Fruit fly (Drosophila melanogaster) whole organism, embryonic: Measurements from ENCODE around the gene Snx27.

Source experiments
- Awh ChIP-seq: fragments of 200-800 bp; sonication (Bioruptor generic); IDR thresholded peaks from 2 replicates; pipeline ENCODE4, ENCODE4 v1.3.6; 2022; ENCODE audit warnings: missing biosample characterization, missing genetic modification characterization
- CG10267 ChIP-seq: fragments of 200-800 bp; sonication (Bioruptor generic); optimal IDR thresholded peaks from 2 replicates; lab custom pipeline; 2018; ENCODE audit warnings: missing biosample characterization, mild to moderate bottlenecking, missing genetic modification characterization, moderate library complexity
- CG10543 ChIP-seq: fragments of 200-800 bp; sonication (Bioruptor generic); optimal IDR thresholded peaks from 3 replicates; lab custom pipeline; 2017; ENCODE audit warnings: missing biosample characterization, mild to moderate bottlenecking, missing genetic modification characterization, moderate library complexity
- CG11504 ChIP-seq: fragments of 200-800 bp; sonication (Bioruptor generic); optimal IDR thresholded peaks from 3 replicates; lab custom pipeline; 2019; ENCODE audit warnings: missing biosample characterization, mild to moderate bottlenecking, missing genetic modification characterization, moderate library complexity
- CG12391 ChIP-seq: fragments of 200-800 bp; sonication (Bioruptor generic); optimal IDR thresholded peaks from 3 replicates; lab custom pipeline; 2018; ENCODE audit warnings: missing biosample characterization, mild to moderate bottlenecking, missing genetic modification characterization, moderate library complexity
- CG14050 ChIP-seq: fragments of 200-800 bp; sonication (Bioruptor generic); IDR thresholded peaks from 3 replicates; pipeline ENCODE4 v1.3.6; 2022; ENCODE audit warnings: missing biosample characterization, missing genetic modification characterization
- CG14965 ChIP-seq: fragments of 200-800 bp; sonication (Bioruptor generic); optimal IDR thresholded peaks from 2 replicates; lab custom pipeline; 2016; ENCODE audit warnings: missing biosample characterization, missing genetic modification characterization, borderline replicate concordance
- CG1603 ChIP-seq: fragments of 200-800 bp; sonication (Bioruptor generic); optimal IDR thresholded peaks from 2 replicates; lab custom pipeline; 2019; ENCODE audit warnings: missing biosample characterization, mild to moderate bottlenecking, missing genetic modification characterization, moderate library complexity
- CG17385 ChIP-seq: fragments of 200-800 bp; sonication (Bioruptor generic); optimal IDR thresholded peaks from 3 replicates; lab custom pipeline; 2018; ENCODE audit warnings: missing biosample characterization, mild to moderate bottlenecking, missing genetic modification characterization
- CG17568 ChIP-seq: fragments of 200-800 bp; sonication (Bioruptor generic); optimal IDR thresholded peaks from 2 replicates; lab custom pipeline; 2018; ENCODE audit warnings: missing biosample characterization, mild to moderate bottlenecking, missing genetic modification characterization, moderate library complexity
- CG2712 ChIP-seq: fragments of 200-800 bp; optimal IDR thresholded peaks from 3 replicates; lab custom pipeline; 2019; ENCODE audit warnings: missing biosample characterization, mild to moderate bottlenecking, missing genetic modification characterization, moderate library complexity
- CG31224 ChIP-seq: fragments of 200-800 bp; sonication (Bioruptor generic); IDR thresholded peaks from 2 replicates; pipeline ENCODE4 v1.3.6; 2022; ENCODE audit warnings: missing biosample characterization, missing genetic modification characterization
- CG31365 ChIP-seq: fragments of 200-800 bp; sonication (Bioruptor generic); optimal IDR thresholded peaks from 2 replicates; lab custom pipeline; 2018; ENCODE audit warnings: missing biosample characterization, mild to moderate bottlenecking, missing genetic modification characterization
- CG3163 ChIP-seq: fragments of 200-800 bp; sonication (Bioruptor generic); optimal IDR thresholded peaks from 3 replicates; lab custom pipeline; 2016; ENCODE audit warnings: missing biosample characterization, missing genetic modification characterization
- CG34376 ChIP-seq: fragments of 200-800 bp; sonication (Bioruptor generic); optimal IDR thresholded peaks from 2 replicates; lab custom pipeline; 2018; ENCODE audit warnings: missing biosample characterization, mild to moderate bottlenecking, missing genetic modification characterization
- CG4707 ChIP-seq: fragments of 200-800 bp; sonication (Bioruptor generic); optimal IDR thresholded peaks from 2 replicates; lab custom pipeline; 2018; ENCODE audit warnings: missing biosample characterization, mild to moderate bottlenecking, missing genetic modification characterization, moderate library complexity
- CG6254 ChIP-seq: fragments of 200-800 bp; sonication (Bioruptor generic); optimal IDR thresholded peaks from 3 replicates; lab custom pipeline; 2017; ENCODE audit warnings: mild to moderate bottlenecking, missing biosample characterization, missing genetic modification reagents, missing genetic modification characterization
- CG6272 ChIP-seq: fragments of 200-800 bp; sonication (Bioruptor generic); IDR thresholded peaks from 2 replicates; pipeline ENCODE4 v1.3.6; 2022; ENCODE audit warnings: missing biosample characterization, missing genetic modification characterization
- CG6683 ChIP-seq: fragments of 200-800 bp; sonication (Bioruptor generic); optimal IDR thresholded peaks from 2 replicates; lab custom pipeline; 2017; ENCODE audit warnings: missing biosample characterization, mild to moderate bottlenecking, missing genetic modification characterization, missing genetic modification reagents
- CG7271 ChIP-seq: fragments of 200-800 bp; sonication (Bioruptor generic); optimal IDR thresholded peaks from 2 replicates; lab custom pipeline; 2018; ENCODE audit warnings: missing biosample characterization, mild to moderate bottlenecking, missing genetic modification characterization, moderate library complexity
- CG9797 ChIP-seq: fragments of 200-800 bp; sonication (Bioruptor generic); optimal IDR thresholded peaks from 3 replicates; lab custom pipeline; 2018; ENCODE audit warnings: missing biosample characterization, mild to moderate bottlenecking, missing genetic modification characterization
- D19A ChIP-seq: fragments of 200-800 bp; optimal IDR thresholded peaks from 3 replicates; lab custom pipeline; 2019; ENCODE audit warnings: missing biosample characterization, mild to moderate bottlenecking, missing genetic modification characterization, moderate library complexity
- Dfd ChIP-seq, 2 experiments: fragments of >200 bp; optimal IDR thresholded peaks; 2 replicates each; lab custom pipeline; 2017; ENCODE audit warnings: missing biosample characterization in 2 of 2, missing genetic modification characterization in 2 of 2
- Ets65A ChIP-seq: fragments of 200-800 bp; sonication (Bioruptor generic); peaks from one replicate; lab custom pipeline; 2016; ENCODE audit warnings: missing biosample characterization, missing genetic modification characterization
- Fer2 ChIP-seq: fragments of 200-800 bp; sonication (Bioruptor generic); optimal IDR thresholded peaks from 2 replicates; lab custom pipeline; 2018; ENCODE audit warnings: missing biosample characterization, mild to moderate bottlenecking, missing genetic modification characterization, moderate library complexity
- HLH4C ChIP-seq: fragments of 200-800 bp; sonication (Bioruptor generic); IDR thresholded peaks from 3 replicates; pipeline ENCODE4 v1.3.6; 2022; ENCODE audit warnings: missing biosample characterization, missing genetic modification characterization; ENCODE audit not compliant: partially characterized antibody
- Kr ChIP-seq: fragments of 200-800 bp; sonication (Bioruptor generic); optimal IDR thresholded peaks from 2 replicates; lab custom pipeline; 2017; ENCODE audit warnings: missing biosample characterization, mild to moderate bottlenecking, missing genetic modification characterization
- Lim3 ChIP-seq: fragments of 200-800 bp; sonication (Bioruptor generic); IDR thresholded peaks from 2 replicates; pipeline ENCODE4 v1.3.6; 2022; ENCODE audit warnings: missing biosample characterization, missing genetic modification characterization
- NK7.1 ChIP-seq: fragments of 200-800 bp; sonication (Bioruptor generic); optimal IDR thresholded peaks from 3 replicates; lab custom pipeline; 2016; ENCODE audit warnings: missing biosample characterization, missing genetic modification characterization
- Nf-YA ChIP-seq: fragments of 200-800 bp; sonication (Bioruptor generic); IDR thresholded peaks from 2 replicates; pipeline ENCODE4 v1.3.6; 2022; ENCODE audit warnings: missing biosample characterization, missing genetic modification characterization
- Oli ChIP-seq: fragments of 200-800 bp; sonication (Bioruptor generic); optimal IDR thresholded peaks from 2 replicates; lab custom pipeline; 2018; ENCODE audit warnings: missing biosample characterization, mild to moderate bottlenecking, missing genetic modification characterization, moderate library complexity
- bab2 ChIP-seq: fragments of 200-800 bp; sonication (Bioruptor generic); optimal IDR thresholded peaks from 2 replicates; lab custom pipeline; 2016; ENCODE audit warnings: missing biosample characterization, missing genetic modification characterization
- cad ChIP-seq: fragments of >200 bp; optimal IDR thresholded peaks from 2 replicates; lab custom pipeline; 2017; ENCODE audit warnings: missing biosample characterization, missing genetic modification characterization
- dmrt99B ChIP-seq: fragments of 200-800 bp; sonication (Bioruptor generic); optimal IDR thresholded peaks from 2 replicates; lab custom pipeline; 2018; ENCODE audit warnings: missing biosample characterization, mild to moderate bottlenecking, missing genetic modification characterization, moderate library complexity
- ems ChIP-seq: fragments of 200-800 bp; sonication (Bioruptor generic); optimal IDR thresholded peaks from 3 replicates; lab custom pipeline; 2016; ENCODE audit warnings: missing biosample characterization, missing genetic modification characterization
- esg ChIP-seq: fragments of 200-800 bp; sonication (Bioruptor generic); conservative IDR thresholded peaks from 2 replicates; pipeline ENCODE4 v1.3.6; 2022; ENCODE audit warnings: missing biosample characterization, missing genetic modification characterization
- gfzf ChIP-seq: fragments of 200-800 bp; sonication (Bioruptor generic); optimal IDR thresholded peaks from 2 replicates; lab custom pipeline; 2016; ENCODE audit warnings: missing biosample characterization, mild to moderate bottlenecking, missing genetic modification characterization, moderate library complexity
- hth ChIP-seq: fragments of >200 bp; optimal IDR thresholded peaks from 2 replicates; lab custom pipeline; 2017; ENCODE audit warnings: inconsistent platforms
- pfk ChIP-seq: fragments of 200-800 bp; sonication (Bioruptor generic); optimal IDR thresholded peaks from 2 replicates; lab custom pipeline; 2018; ENCODE audit warnings: missing biosample characterization, mild to moderate bottlenecking, missing genetic modification characterization, moderate library complexity
- pnt ChIP-seq: fragments of 200-800 bp; sonication (Bioruptor generic); optimal IDR thresholded peaks from 3 replicates; lab custom pipeline; 2016; ENCODE audit warnings: missing biosample characterization, missing genetic modification characterization
- prd ChIP-seq, 3 experiments: fragments of >200 bp in 2 of 3; fragments of 200-800 bp in 1 of 3; sonication (Bioruptor generic) in 1 of 3; optimal IDR thresholded peaks in 2 of 3; IDR thresholded peaks in 1 of 3; 2 replicates in 2 of 3; 3 replicates in 1 of 3; pipeline versions ENCODE4 v1.3.6 to Lab custom; 2017 to 2022; ENCODE audit warnings: missing biosample characterization in 1 of 3, missing genetic modification characterization in 1 of 3
- salm ChIP-seq: fragments of 200-800 bp; sonication (Bioruptor generic); optimal IDR thresholded peaks from 2 replicates; lab custom pipeline; 2018; ENCODE audit warnings: missing biosample characterization, mild to moderate bottlenecking, missing genetic modification characterization
- shn ChIP-seq: fragments of 200-800 bp; sonication (Bioruptor generic); optimal IDR thresholded peaks from 3 replicates; lab custom pipeline; 2016; ENCODE audit warnings: missing biosample characterization, missing genetic modification characterization
- ssp ChIP-seq: fragments of 200-800 bp; sonication (Bioruptor generic); IDR thresholded peaks from 2 replicates; pipeline ENCODE4 v1.3.6; 2022; ENCODE audit warnings: missing biosample characterization, missing genetic modification characterization
- tio ChIP-seq: fragments of 200-800 bp; sonication (Bioruptor generic); optimal IDR thresholded peaks from 2 replicates; lab custom pipeline; 2017; ENCODE audit warnings: missing biosample characterization, missing genetic modification characterization, inconsistent platforms
- trh ChIP-seq: fragments of 200-800 bp; sonication (Bioruptor generic); optimal IDR thresholded peaks from 2 replicates; lab custom pipeline; 2016; ENCODE audit warnings: missing biosample characterization, missing genetic modification characterization
- unc-4 ChIP-seq: fragments of 200-800 bp; sonication (Bioruptor generic); IDR thresholded peaks from 2 replicates; pipeline ENCODE4 v1.3.6; 2022; ENCODE audit warnings: missing biosample characterization, missing genetic modification characterization; ENCODE audit not compliant: partially characterized antibody
- vnd ChIP-seq: fragments of 200-800 bp; sonication (Bioruptor generic); IDR thresholded peaks from 3 replicates; pipeline ENCODE4 v1.3.6; 2022; ENCODE audit warnings: missing biosample characterization, missing genetic modification characterization; ENCODE audit not compliant: partially characterized antibody

Snx27 gene

dm6 chrX:5764001-5764892 is 26.4 kb upstream of the Snx27 start, which contains the start of the genes MAPk-Ak2 and CG42699 (continued):
- TF ChIP-seq Fer2 (tag; lab: Kevin White, UChicago) (peak; percentile 67), gfzf (GFP tag; lab: Kevin White, UChicago) (peak; percentile 84), ems (GFP tag; lab: Kevin White, UChicago) (peak; percentile 73), prd (optimal IDR thresholded peaks at IDR 0.05; lab: Kevin White, UChicago) (no peak), prd (GFP tag; IDR thresholded peaks at IDR 0.05; lab: Robert Waterston, UW) (peak; percentile 48; the same call in 2 of the 3 replicates), CG2712 (peak; percentile 53), Kr (peak; percentile 70), Lim3 (GFP tag; lab: Robert Waterston, UW) (no peak), NK7.1 (GFP tag; lab: Kevin White, UChicago) (peak; percentile 65), CG10543 (GFP tag; lab: Kevin White, UChicago) (peak; percentile 96), cad (GFP tag; lab: Kevin White, UChicago) (no peak), CG6272 (GFP tag; lab: Robert Waterston, UW) (no peak), CG10267 (tag; lab: Kevin White, UChicago) (peak; percentile 46), CG1603 (peak; percentile 65), pfk (GFP tag; lab: Kevin White, UChicago) (peak; percentile 85), dmrt99B (tag; lab: Kevin White, UChicago) (peak; percentile 66), CG31365 (tag; lab: Kevin White, UChicago) (peak; percentile 71), CG11504 (tag; lab: Kevin White, UChicago) (peak; percentile 61), shn (GFP tag; lab: Kevin White, UChicago) (peak; percentile 71), CG3163 (peak; percentile 67), CG7271 (tag; lab: Kevin White, UChicago) (peak; percentile 25), pnt (peak; percentile 64), CG31224 (no peak), CG17568 (GFP tag; lab: Kevin White, UChicago) (peak; percentile 91), hth (lab: Kevin White, UChicago) (no peak), CG4707 (GFP tag; lab: Kevin White, UChicago) (peak; percentile 91), HLH4C (GFP tag; lab: Robert Waterston, UW) (peak; percentile 85), CG14050 (no peak), Oli (tag; lab: Kevin White, UChicago) (peak; percentile 3), esg (GFP tag; lab: Robert Waterston, UW) (no peak), Awh (GFP tag; lab: Robert Waterston, UW) (peak; percentile 94), CG17385 (GFP tag; lab: Kevin White, UChicago) (peak; percentile 81), ssp (GFP tag; lab: Robert Waterston, UW) (no peak; the same call in 1 of the 2 replicates), CG9797 (GFP tag; lab: Kevin White, UChicago) (peak; percentile 77), salm (tag; lab: Kevin White, UChicago) (peak; percentile 62), tio (GFP tag; lab: Kevin White, UChicago) (peak; percentile 58), Ets65A (GFP tag; lab: Kevin White, UChicago) (peak; percentile 55), D19A (tag; lab: Kevin White, UChicago) (peak; percentile 51), CG12391 (tag; lab: Kevin White, UChicago) (peak; percentile 43), vnd (peak; percentile 60), Dfd (GFP tag; optimal IDR thresholded peaks at IDR 0.05; lab: Kevin White, UChicago) (no peak), unc-4 (peak; percentile 65), CG14965 (peak; percentile 52), CG34376 (GFP tag; lab: Kevin White, UChicago) (peak; percentile 94), CG6683 (GFP tag; lab: Kevin White, UChicago) (peak; percentile 70), bab2 (GFP tag; lab: Kevin White, UChicago) (peak; percentile 85), CG6254 (GFP tag; lab: Kevin White, UChicago) (peak; percentile 38), Nf-YA (GFP tag; lab: Robert Waterston, UW) (peak; percentile 79), trh (GFP tag; lab: Kevin White, UChicago) (peak; percentile 57)
